Fruit fly (Drosophila melanogaster) whole organism, prepupa: ENCODE measurements around the gene CG1492.

Experiments used
- Blimp-1 ChIP-seq: fragments of 200-800 bp; sonication (Bioruptor generic); optimal IDR thresholded peaks from 3 replicates; lab custom pipeline; 2017; ENCODE audit warnings: missing biosample characterization, missing genetic modification characterization, mild to moderate bottlenecking, moderate library complexity, missing genetic modification reagents
- CG10631 ChIP-seq: fragments of 200-800 bp; sonication (Bioruptor generic); optimal IDR thresholded peaks from 2 replicates; lab custom pipeline; 2016; ENCODE audit warnings: missing biosample characterization, missing genetic modification characterization
- CG10669 ChIP-seq: fragments of 200-800 bp; sonication (Bioruptor generic); optimal IDR thresholded peaks from 3 replicates; lab custom pipeline; 2018; ENCODE audit warnings: missing biosample characterization, mild to moderate bottlenecking, missing genetic modification characterization, moderate library complexity
- CG11294 ChIP-seq: fragments of 200-800 bp; sonication (Bioruptor generic); IDR thresholded peaks from 2 replicates; pipeline ENCODE4 v1.3.6; 2022; ENCODE audit warnings: missing biosample characterization, missing genetic modification characterization
- CG11762 ChIP-seq: fragments of 200-800 bp; sonication (Bioruptor generic); optimal IDR thresholded peaks from 3 replicates; lab custom pipeline; 2016; ENCODE audit warnings: missing biosample characterization, missing genetic modification characterization; ENCODE audit not compliant: insufficient read depth
- CG11902 ChIP-seq: fragments of 200-800 bp; sonication (Bioruptor generic); optimal IDR thresholded peaks from 3 replicates; lab custom pipeline; 2016; ENCODE audit warnings: missing biosample characterization, missing genetic modification characterization
- CG15336 ChIP-seq: fragments of 200-800 bp; sonication (Bioruptor generic); IDR thresholded peaks from 2 replicates; pipeline ENCODE4 v1.3.6; 2022; ENCODE audit warnings: missing biosample characterization, missing genetic modification characterization
- CG1621 ChIP-seq: fragments of 200-800 bp; sonication (Bioruptor generic); optimal IDR thresholded peaks from 3 replicates; lab custom pipeline; 2018; ENCODE audit warnings: missing biosample characterization, mild to moderate bottlenecking, missing genetic modification characterization
- CG16779 ChIP-seq: fragments of 200-800 bp; sonication (Bioruptor generic); optimal IDR thresholded peaks from 3 replicates; lab custom pipeline; 2017; ENCODE audit warnings: missing biosample characterization, mild to moderate bottlenecking, missing genetic modification characterization
- CG3032 ChIP-seq: fragments of 200-800 bp; optimal IDR thresholded peaks from 2 replicates; lab custom pipeline; 2019; ENCODE audit warnings: missing biosample characterization, mild to moderate bottlenecking, missing genetic modification characterization, moderate library complexity
- CG31627 ChIP-seq: fragments of 200-800 bp; sonication (Bioruptor generic); optimal IDR thresholded peaks from 3 replicates; lab custom pipeline; 2016; ENCODE audit warnings: missing biosample characterization, missing genetic modification characterization
- CG32006 ChIP-seq: fragments of 200-800 bp; sonication (Bioruptor generic); optimal IDR thresholded peaks from 3 replicates; lab custom pipeline; 2017; ENCODE audit warnings: missing biosample characterization, mild to moderate bottlenecking, missing genetic modification characterization
- CG34406 ChIP-seq: fragments of 200-800 bp; sonication (Bioruptor generic); optimal IDR thresholded peaks from 3 replicates; lab custom pipeline; 2016; ENCODE audit warnings: missing biosample characterization, missing genetic modification characterization
- CG3919 ChIP-seq: fragments of 200-800 bp; sonication (Bioruptor generic); optimal IDR thresholded peaks from 3 replicates; lab custom pipeline; 2016; ENCODE audit warnings: missing biosample characterization, missing genetic modification characterization
- CG6163 ChIP-seq: fragments of 200-800 bp; sonication (Bioruptor generic); IDR thresholded peaks from 3 replicates; pipeline ENCODE4 v1.3.6; 2022; ENCODE audit warnings: missing biosample characterization, missing genetic modification characterization
- CG6276 ChIP-seq: fragments of 200-800 bp; sonication (Bioruptor generic); optimal IDR thresholded peaks from 2 replicates; lab custom pipeline; 2017; ENCODE audit warnings: missing biosample characterization, mild to moderate bottlenecking, missing genetic modification characterization
- CG6792 ChIP-seq: fragments of 200-800 bp; sonication (Bioruptor generic); optimal IDR thresholded peaks from 3 replicates; lab custom pipeline; 2016; ENCODE audit warnings: missing biosample characterization, missing genetic modification characterization
- CG6808 ChIP-seq: fragments of 200-800 bp; sonication (Bioruptor generic); optimal IDR thresholded peaks from 3 replicates; lab custom pipeline; 2017; ENCODE audit warnings: missing biosample characterization, missing genetic modification characterization, mild to moderate bottlenecking, moderate library complexity, missing genetic modification reagents
- CG6854 ChIP-seq: fragments of 200-800 bp; sonication (Bioruptor generic); optimal IDR thresholded peaks from 2 replicates; lab custom pipeline; 2017; ENCODE audit warnings: missing biosample characterization, mild to moderate bottlenecking, missing genetic modification characterization
- CG8119 ChIP-seq: fragments of 200-800 bp; sonication (Bioruptor generic); IDR thresholded peaks from 3 replicates; pipeline ENCODE4 v1.3.6; 2022; ENCODE audit warnings: missing biosample characterization, missing genetic modification characterization
- CG8632 ChIP-seq: fragments of 200-800 bp; sonication (Bioruptor generic); optimal IDR thresholded peaks from 3 replicates; lab custom pipeline; 2016; ENCODE audit warnings: missing biosample characterization, missing genetic modification characterization
- Eip75B ChIP-seq: fragments of 200-800 bp; sonication (Bioruptor generic); optimal IDR thresholded peaks from 3 replicates; lab custom pipeline; 2016; ENCODE audit warnings: missing biosample characterization, missing genetic modification characterization
- Eip78C ChIP-seq: fragments of 200-800 bp; sonication (Bioruptor generic); peaks from one replicate; lab custom pipeline; 2016; ENCODE audit warnings: missing biosample characterization, missing genetic modification characterization
- Eip93F ChIP-seq: fragments of 200-800 bp; sonication (Bioruptor generic); optimal IDR thresholded peaks from 2 replicates; lab custom pipeline; 2016; ENCODE audit warnings: missing biosample characterization, mild to moderate bottlenecking, missing genetic modification characterization
- Ets21C ChIP-seq: fragments of 200-800 bp; sonication (Bioruptor generic); optimal IDR thresholded peaks from 3 replicates; lab custom pipeline; 2016; ENCODE audit warnings: missing biosample characterization, missing genetic modification characterization
- Ets96B ChIP-seq: fragments of 200-800 bp; optimal IDR thresholded peaks from 2 replicates; lab custom pipeline; 2019; ENCODE audit warnings: missing biosample characterization, mild to moderate bottlenecking, missing genetic modification characterization, moderate library complexity
- Hr38 ChIP-seq: sonication (Bioruptor generic); optimal IDR thresholded peaks from 2 replicates; lab custom pipeline; 2016; ENCODE audit warnings: missing biosample characterization, missing genetic modification characterization
- Hr39 ChIP-seq: fragments of 200-800 bp; sonication (Bioruptor generic); optimal IDR thresholded peaks from 2 replicates; lab custom pipeline; 2016; ENCODE audit warnings: missing biosample characterization, missing genetic modification characterization
- Hr4 ChIP-seq: fragments of 200-800 bp; sonication (Bioruptor generic); optimal IDR thresholded peaks from 3 replicates; lab custom pipeline; 2016; ENCODE audit warnings: missing biosample characterization, missing genetic modification characterization
- Lpt ChIP-seq: fragments of 200-800 bp; sonication (Bioruptor generic); optimal IDR thresholded peaks from 3 replicates; lab custom pipeline; 2016; ENCODE audit warnings: missing biosample characterization, missing genetic modification characterization
- OdsH ChIP-seq: fragments of 200-800 bp; sonication (Bioruptor generic); optimal IDR thresholded peaks from 3 replicates; lab custom pipeline; 2016; ENCODE audit warnings: missing biosample characterization, missing genetic modification characterization
- Smox ChIP-seq: fragments of 200-800 bp; sonication (Bioruptor generic); optimal IDR thresholded peaks from 3 replicates; lab custom pipeline; 2016; ENCODE audit warnings: missing biosample characterization, missing genetic modification characterization
- Sox102F ChIP-seq: fragments of 200-800 bp; sonication (Bioruptor generic); optimal IDR thresholded peaks from 2 replicates; lab custom pipeline; 2016; ENCODE audit warnings: missing biosample characterization, mild to moderate bottlenecking, missing genetic modification characterization
- Sox15 ChIP-seq: fragments of 200-800 bp; sonication (Bioruptor generic); optimal IDR thresholded peaks from 3 replicates; lab custom pipeline; 2016; ENCODE audit warnings: missing biosample characterization, missing genetic modification characterization
- achi ChIP-seq: fragments of 200-800 bp; sonication (Bioruptor generic); optimal IDR thresholded peaks from 3 replicates; lab custom pipeline; 2016; ENCODE audit warnings: missing biosample characterization, missing genetic modification characterization
- cyc ChIP-seq: fragments of 200-800 bp; sonication (Bioruptor generic); optimal IDR thresholded peaks from 3 replicates; lab custom pipeline; 2016; ENCODE audit warnings: missing biosample characterization, missing genetic modification characterization
- dac ChIP-seq: fragments of 200-800 bp; sonication (Bioruptor generic); optimal IDR thresholded peaks from 2 replicates; lab custom pipeline; 2017; ENCODE audit warnings: missing biosample characterization, mild to moderate bottlenecking, missing genetic modification characterization
- dsx ChIP-seq: fragments of 200-800 bp; optimal IDR thresholded peaks from 3 replicates; lab custom pipeline; 2019; ENCODE audit warnings: missing biosample characterization, mild to moderate bottlenecking, missing genetic modification characterization, moderate library complexity; ENCODE audit not compliant: poor library complexity, severe bottlenecking
- eg ChIP-seq: fragments of 200-800 bp; sonication (Bioruptor generic); IDR thresholded peaks from 3 replicates; pipeline ENCODE4 v1.3.6; 2022; ENCODE audit warnings: missing biosample characterization, missing genetic modification characterization
- esn ChIP-seq: fragments of 200-800 bp; sonication (Bioruptor generic); optimal IDR thresholded peaks from 2 replicates; lab custom pipeline; 2016; ENCODE audit warnings: missing biosample characterization, mild to moderate bottlenecking, missing genetic modification characterization, moderate library complexity
- lz ChIP-seq: fragments of 200-800 bp; sonication (Bioruptor generic); optimal IDR thresholded peaks from 3 replicates; lab custom pipeline; 2016; ENCODE audit warnings: missing biosample characterization, missing genetic modification characterization
- net ChIP-seq: fragments of 200-800 bp; sonication (Bioruptor generic); optimal IDR thresholded peaks from 3 replicates; lab custom pipeline; 2016; ENCODE audit warnings: missing biosample characterization, missing genetic modification characterization
- pdm3 ChIP-seq: fragments of 200-800 bp; sonication (Bioruptor generic); optimal IDR thresholded peaks from 3 replicates; lab custom pipeline; 2016; ENCODE audit warnings: missing biosample characterization, missing genetic modification characterization
- ss ChIP-seq, 2 experiments: fragments of 200-800 bp; sonication (Bioruptor generic); optimal IDR thresholded peaks; 2 replicates in 1 of 2; 3 replicates in 1 of 2; lab custom pipeline; 2017 to 2018; ENCODE audit warnings: mild to moderate bottlenecking in 2 of 2, missing biosample characterization in 2 of 2, missing genetic modification characterization in 2 of 2, moderate library complexity in 1 of 2
- svp ChIP-seq: fragments of 200-800 bp; sonication (Bioruptor generic); peaks from one replicate; lab custom pipeline; 2016; ENCODE audit warnings: missing biosample characterization, missing genetic modification characterization
- topi ChIP-seq: fragments of 200-800 bp; sonication (Bioruptor generic); optimal IDR thresholded peaks from 3 replicates; lab custom pipeline; 2016; ENCODE audit warnings: missing biosample characterization, missing genetic modification characterization
- vri ChIP-seq: fragments of 200-800 bp; sonication (Bioruptor generic); optimal IDR thresholded peaks from 3 replicates; lab custom pipeline; 2016; ENCODE audit warnings: missing biosample characterization, mild to moderate bottlenecking, missing genetic modification characterization

Gene CG1492

DNA sequence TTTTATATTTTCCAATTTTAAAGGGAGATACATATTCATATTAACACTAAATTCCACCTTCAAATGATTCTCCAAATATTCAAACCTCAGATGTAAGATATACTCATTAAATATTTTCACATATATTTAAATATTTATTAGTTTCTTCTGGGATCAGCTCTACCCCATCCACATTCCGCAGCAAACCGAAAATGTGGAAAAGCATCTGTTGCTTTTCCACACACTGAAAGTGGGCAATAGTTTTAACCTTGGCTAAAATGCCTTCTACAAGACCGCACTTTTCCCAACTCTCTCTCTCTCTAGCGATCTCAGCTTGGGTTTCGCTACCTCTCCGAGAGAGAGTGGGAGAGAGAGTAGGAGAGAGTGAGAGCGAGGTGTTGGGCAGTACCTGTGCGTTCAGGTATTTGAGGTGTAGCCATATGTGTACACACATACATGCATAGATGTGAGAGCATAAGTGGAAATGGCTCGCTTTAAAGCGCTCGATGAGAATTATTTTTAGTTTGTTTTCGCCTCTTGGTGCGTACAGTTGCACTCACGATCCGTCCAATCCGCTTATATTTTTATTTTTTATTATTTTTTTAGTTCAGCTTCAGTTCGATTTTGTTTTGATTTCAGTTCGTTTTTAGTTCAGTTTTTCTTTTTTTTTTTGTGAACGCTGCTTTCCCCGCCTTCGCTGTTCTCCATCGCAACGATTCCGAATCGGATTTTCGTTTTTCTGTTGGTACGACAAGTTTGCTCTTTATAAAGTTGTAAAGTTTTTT is 5.2 kb downstream of the CG1492 start, which contains the start of gene CG1806 (continued):
- peak; percentile 75; the same call in 2 of the 3 replicates for TF ChIP-seq CG6163 (GFP tag; lab: Robert Waterston, UW)
- peak; percentile 59 for TF ChIP-seq CG16779 (tag; lab: Kevin White, UChicago)
- TF ChIP-seq OdsH (GFP tag; lab: Kevin White, UChicago), result no peak
- TF ChIP-seq Lpt (GFP tag; lab: Kevin White, UChicago), result peak; percentile 41
- TF ChIP-seq Sox15, result no peak
- TF ChIP-seq CG6792 (GFP tag; lab: Kevin White, UChicago), result no peak
- TF ChIP-seq CG8119 (GFP tag; lab: Robert Waterston, UW), result peak; percentile 57; the same call in 2 of the 3 replicates
- peak; percentile 51 for TF ChIP-seq vri
- TF ChIP-seq Smox, result no peak
- TF ChIP-seq eg (GFP tag; lab: Robert Waterston, UW), result peak; percentile 72
- TF ChIP-seq Eip75B (GFP tag; lab: Kevin White, UChicago), result peak; percentile 36
- no peak for TF ChIP-seq Ets21C (GFP tag; lab: Kevin White, UChicago)
- TF ChIP-seq net (GFP tag; lab: Kevin White, UChicago), result peak; percentile 29
- no peak for TF ChIP-seq CG11294 (GFP tag; lab: Robert Waterston, UW)
- no peak for TF ChIP-seq Hr38 (GFP tag; lab: Kevin White, UChicago)
- no peak for TF ChIP-seq CG34406 (GFP tag; lab: Kevin White, UChicago)
- no peak for TF ChIP-seq Hr4 (GFP tag; lab: Kevin White, UChicago)
- TF ChIP-seq CG6808 (GFP tag; lab: Kevin White, UChicago), result peak; percentile 69

DNA sequence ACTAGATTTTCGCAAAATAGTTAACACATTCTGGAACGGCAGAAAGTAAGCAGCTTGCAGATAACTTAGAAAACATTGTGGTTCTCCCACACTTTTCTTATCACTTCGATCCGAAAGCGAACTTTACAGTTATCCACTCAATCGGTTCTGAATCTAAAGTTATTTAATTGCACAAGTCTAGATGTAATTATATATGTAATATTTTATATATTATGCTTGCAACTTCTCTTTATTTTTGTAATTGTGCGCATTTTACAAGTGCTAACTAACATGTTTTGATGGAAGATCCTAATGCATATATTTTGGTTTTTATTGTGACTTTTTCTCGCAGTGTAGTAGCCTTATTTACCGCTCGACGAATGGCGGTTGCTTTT is 7.6 kb downstream of the CG1492 start:
- TF ChIP-seq ss (GFP tag; optimal IDR thresholded peaks at IDR 0.05; lab: Kevin White, UChicago) (peak; percentile 55 to 56), dsx (peak; percentile 36), CG3032 (peak; percentile 62), CG15336 (peak; percentile 6; the same call in 1 of the 2 replicates), CG6792 (GFP tag; lab: Kevin White, UChicago) (peak; percentile 70), dac (GFP tag; lab: Kevin White, UChicago) (peak; percentile 46), CG11902 (GFP tag; lab: Kevin White, UChicago) (peak; percentile 54), CG6276 (peak; percentile 75), pdm3 (GFP tag; lab: Kevin White, UChicago) (no peak), net (GFP tag; lab: Kevin White, UChicago) (peak; percentile 75), topi (GFP tag; lab: Kevin White, UChicago) (peak; percentile 1), CG31627 (peak; percentile 51), CG11294 (GFP tag; lab: Robert Waterston, UW) (peak; percentile 49; the same call in 1 of the 2 replicates), Eip93F (GFP tag; lab: Kevin White, UChicago) (no peak), Eip78C (GFP tag; lab: Kevin White, UChicago) (peak; percentile 88), Sox102F (GFP tag; lab: Kevin White, UChicago) (no peak), OdsH (GFP tag; lab: Kevin White, UChicago) (peak; percentile 74), achi (GFP tag; lab: Kevin White, UChicago) (peak; percentile 53), lz (GFP tag; lab: Kevin White, UChicago) (peak; percentile 16), CG32006 (GFP tag; lab: Kevin White, UChicago) (peak; percentile 90), Smox (peak; percentile 41), CG6854 (GFP tag; lab: Kevin White, UChicago) (peak; percentile 27), Blimp-1 (GFP tag; lab: Kevin White, UChicago) (peak; percentile 2), svp (GFP tag; lab: Kevin White, UChicago) (peak; percentile 79), CG1621 (tag; lab: Kevin White, UChicago) (no peak), CG11762 (GFP tag; lab: Kevin White, UChicago) (peak; percentile 74), Ets21C (GFP tag; lab: Kevin White, UChicago) (no peak), cyc (GFP tag; lab: Kevin White, UChicago) (peak; percentile 47), Eip75B (GFP tag; lab: Kevin White, UChicago) (no peak), Ets96B (tag; lab: Kevin White, UChicago) (peak; percentile 46), CG10669 (GFP tag; lab: Kevin White, UChicago) (peak; percentile 71), CG8632 (GFP tag; lab: Kevin White, UChicago) (peak; percentile 74), CG3919 (GFP tag; lab: Kevin White, UChicago) (peak; percentile 56), CG10631 (GFP tag; lab: Kevin White, UChicago) (peak; percentile 69), Sox15 (peak; percentile 76), Hr38 (GFP tag; lab: Kevin White, UChicago) (no peak), esn (GFP tag; lab: Kevin White, UChicago) (peak; percentile 68), CG8119 (GFP tag; lab: Robert Waterston, UW) (no peak; the same call in 1 of the 3 replicates), Hr4 (GFP tag; lab: Kevin White, UChicago) (no peak), Hr39 (GFP tag; lab: Kevin White, UChicago) (peak; percentile 31)
